Worm (Caenorhabditis elegans) whole organism, L3 larva: ENCODE data around the gene fbxb-83.

ENCODE experiments used
- R02D3.7 ChIP-seq: fragments of 150-350 bp; optimal IDR thresholded peaks from 2 replicates; lab custom pipeline; 2014; ENCODE audit warnings: missing biosample characterization, missing genetic modification characterization
- ama-1 ChIP-seq: fragments of 150-350 bp; optimal IDR thresholded peaks from 2 replicates; lab custom pipeline; 2018
- ceh-28 ChIP-seq: fragments of 150-350 bp; optimal IDR thresholded peaks from 2 replicates; lab custom pipeline; 2014; ENCODE audit warnings: missing biosample characterization, missing genetic modification reagents, missing genetic modification characterization
- ceh-9 ChIP-seq: sonication (generic microtip); optimal IDR thresholded peaks from 2 replicates; lab custom pipeline; 2018; ENCODE audit warnings: missing biosample characterization, missing genetic modification characterization
- daf-12 ChIP-seq: fragments of 150-350 bp; optimal IDR thresholded peaks from 2 replicates; lab custom pipeline; 2014; ENCODE audit warnings: missing biosample characterization, missing genetic modification reagents, missing genetic modification characterization
- egl-27 ChIP-seq: sonication (generic microtip); optimal IDR thresholded peaks from 4 replicates; lab custom pipeline; 2017; ENCODE audit warnings: missing biosample characterization, missing genetic modification reagents, missing genetic modification characterization
- elt-1 ChIP-seq: fragments of 150-350 bp; optimal IDR thresholded peaks from 2 replicates; lab custom pipeline; 2014; ENCODE audit warnings: missing biosample characterization, missing genetic modification characterization
- elt-2 ChIP-seq: sonication (generic microtip); optimal IDR thresholded peaks from 2 replicates; lab custom pipeline; 2016; ENCODE audit warnings: missing genetic modification reagents, mild to moderate bottlenecking, missing genetic modification characterization, missing compliant biosample characterization
- elt-3 ChIP-seq, 3 experiments: fragments of 150-350 bp in 1 of 3; sonication (generic microtip) in 2 of 3; optimal IDR thresholded peaks; 2 replicates in 2 of 3; 4 replicates in 1 of 3; lab custom pipeline; 2014 to 2017; ENCODE audit warnings: missing biosample characterization in 3 of 3, missing genetic modification characterization in 3 of 3
- fkh-10 ChIP-seq: sonication (generic microtip); optimal IDR thresholded peaks from 2 replicates; lab custom pipeline; 2017; ENCODE audit warnings: missing biosample characterization, missing genetic modification reagents, missing genetic modification characterization
- fkh-2 ChIP-seq: fragments of 150-350 bp; optimal IDR thresholded peaks from 2 replicates; lab custom pipeline; 2014; ENCODE audit warnings: missing biosample characterization, missing genetic modification reagents, missing genetic modification characterization
- fos-1 ChIP-seq: fragments of 150-350 bp; optimal IDR thresholded peaks from 2 replicates; lab custom pipeline; 2014; ENCODE audit warnings: missing biosample characterization, missing genetic modification characterization
- hmg-11 ChIP-seq: sonication (generic microtip); optimal IDR thresholded peaks from 2 replicates; lab custom pipeline; 2016; ENCODE audit warnings: missing genetic modification characterization, missing compliant biosample characterization
- lin-15B ChIP-seq: fragments of 150-350 bp; optimal IDR thresholded peaks from 2 replicates; lab custom pipeline; 2014; ENCODE audit warnings: missing biosample characterization, missing genetic modification characterization
- lin-39 ChIP-seq: fragments of 150-350 bp; optimal IDR thresholded peaks from 2 replicates; lab custom pipeline; 2018; ENCODE audit warnings: missing biosample characterization, missing genetic modification reagents, missing genetic modification characterization
- lsy-12 ChIP-seq: sonication (generic microtip); optimal IDR thresholded peaks from 2 replicates; lab custom pipeline; 2016; ENCODE audit warnings: mild to moderate bottlenecking, missing genetic modification characterization, missing compliant biosample characterization
- mdl-1 ChIP-seq: fragments of 150-350 bp; optimal IDR thresholded peaks from 2 replicates; lab custom pipeline; 2014; ENCODE audit warnings: missing biosample characterization, missing genetic modification characterization
- mml-1 ChIP-seq: fragments of 150-350 bp; sonication (generic microtip); optimal IDR thresholded peaks from 3 replicates; lab custom pipeline; 2014; ENCODE audit warnings: missing biosample characterization, missing genetic modification characterization
- nfya-1 ChIP-seq: sonication (generic microtip); optimal IDR thresholded peaks from 2 replicates; lab custom pipeline; 2017; ENCODE audit warnings: missing genetic modification characterization, mild to moderate bottlenecking, missing compliant biosample characterization, antibody characterized with exemption, moderate library complexity; ENCODE audit not compliant: insufficient read depth
- nhr-11 ChIP-seq: fragments of 150-350 bp; optimal IDR thresholded peaks from 2 replicates; lab custom pipeline; 2014; ENCODE audit warnings: missing biosample characterization, missing genetic modification characterization
- nhr-12 ChIP-seq: fragments of 150-350 bp; optimal IDR thresholded peaks from 2 replicates; lab custom pipeline; 2014; ENCODE audit warnings: missing biosample characterization, missing genetic modification characterization
- nhr-23 ChIP-seq: fragments of 150-350 bp; optimal IDR thresholded peaks from 2 replicates; lab custom pipeline; 2014; ENCODE audit warnings: missing biosample characterization, missing genetic modification reagents, missing genetic modification characterization
- nhr-237 ChIP-seq: fragments of 150-350 bp; optimal IDR thresholded peaks from 2 replicates; lab custom pipeline; 2014; ENCODE audit warnings: missing biosample characterization, missing genetic modification characterization
- nhr-28 ChIP-seq: fragments of 150-350 bp; optimal IDR thresholded peaks from 2 replicates; lab custom pipeline; 2014; ENCODE audit warnings: missing biosample characterization, missing genetic modification characterization
- nhr-67 ChIP-seq: fragments of 150-350 bp; optimal IDR thresholded peaks from 2 replicates; lab custom pipeline; 2014; ENCODE audit warnings: missing biosample characterization, missing genetic modification characterization
- nhr-76 ChIP-seq: fragments of 150-350 bp; sonication (generic microtip); optimal IDR thresholded peaks from 5 replicates; lab custom pipeline; 2014; ENCODE audit warnings: missing biosample characterization, missing genetic modification characterization
- pha-4 ChIP-seq: fragments of 150-350 bp; optimal IDR thresholded peaks from 2 replicates; lab custom pipeline; 2014; ENCODE audit warnings: missing biosample characterization, missing genetic modification reagents, missing genetic modification characterization
- pqm-1 ChIP-seq: fragments of 150-350 bp; optimal IDR thresholded peaks from 2 replicates; lab custom pipeline; 2017; ENCODE audit warnings: missing biosample characterization, missing genetic modification characterization, inconsistent platforms
- sea-2 ChIP-seq: fragments of 150-350 bp; sonication (generic microtip); optimal IDR thresholded peaks from 4 replicates; lab custom pipeline; 2014; ENCODE audit warnings: missing biosample characterization, missing genetic modification reagents, missing genetic modification characterization
- skn-1 ChIP-seq: fragments of 150-350 bp; optimal IDR thresholded peaks from 2 replicates; lab custom pipeline; 2014; ENCODE audit warnings: missing biosample characterization, missing genetic modification characterization
- snpc-4 ChIP-seq: fragments of 150-350 bp; optimal IDR thresholded peaks from 2 replicates; lab custom pipeline; 2014; ENCODE audit warnings: missing biosample characterization, missing genetic modification characterization
- tbx-2 ChIP-seq: sonication (generic microtip); optimal IDR thresholded peaks from 2 replicates; lab custom pipeline; 2016; ENCODE audit warnings: mild to moderate bottlenecking, missing genetic modification characterization, missing compliant biosample characterization
- unc-39 ChIP-seq: sonication (generic microtip); optimal IDR thresholded peaks from 4 replicates; lab custom pipeline; 2017; ENCODE audit warnings: missing biosample characterization, missing genetic modification characterization
- zag-1 ChIP-seq: fragments of 150-350 bp; optimal IDR thresholded peaks from 2 replicates; lab custom pipeline; 2014; ENCODE audit warnings: missing biosample characterization, missing genetic modification characterization
- ztf-11 ChIP-seq: fragments of 150-350 bp; optimal IDR thresholded peaks from 2 replicates; lab custom pipeline; 2014; ENCODE audit warnings: missing biosample characterization, missing genetic modification characterization

fbxb-83 gene

ce11 chrIII:165390-165789, 20.4 kb upstream of the fbxb-83 start, which contains the start of gene F40G9.7:
TSS of gene F40G9.7 (plus strand) at chrIII:165690.
- TF ChIP-seq ceh-9 (tag; lab: Kevin White, UChicago) (no peak), daf-12 (tag; lab: Kevin White, UChicago) (no peak), nhr-11 (tag; lab: Kevin White, UChicago) (no peak), zag-1 (no peak), nhr-12 (no peak)
- TF ChIP-seq, all 47 proteins: peak for 0

DNA sequence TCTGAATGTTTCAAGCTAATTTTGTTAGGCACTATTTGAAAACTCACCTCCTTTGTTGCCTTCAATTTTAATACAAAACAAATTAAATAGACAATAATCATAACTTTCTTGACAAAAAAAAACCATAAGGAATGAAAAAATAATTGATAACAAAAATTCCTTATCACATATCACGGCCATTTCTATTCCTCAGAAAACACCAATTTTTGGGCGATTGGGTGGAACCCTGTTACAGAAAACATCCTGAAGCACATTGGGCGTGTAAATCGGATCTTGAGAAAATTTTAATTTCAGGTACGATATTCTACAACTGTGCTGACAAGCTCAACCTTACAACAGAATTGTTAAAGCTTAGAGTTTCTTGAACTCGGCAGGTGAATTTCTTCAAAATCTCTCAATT, 19.8 kb upstream of the fbxb-83 start, which contains the start of gene F40G9.8:
Gene F40G9.8, minus strand, starts transcription at position 101 of the 400 bp plus-strand sequence.
- no peak for TF ChIP-seq nhr-67 (tag; lab: Kevin White, UChicago)
- TF ChIP-seq elt-3 (tag; optimal IDR thresholded peaks at IDR 0.05; lab: Kevin White, UChicago) = no peak
- TF ChIP-seq lin-39 (tag; lab: Kevin White, UChicago) = no peak
- TF ChIP-seq nhr-11 (tag; lab: Kevin White, UChicago) = no peak
- TF ChIP-seq skn-1 (tag; lab: Kevin White, UChicago) = no peak
- TF ChIP-seq unc-39 (tag; lab: Kevin White, UChicago) = no peak
- no peak for TF ChIP-seq nhr-237 (tag; lab: Kevin White, UChicago)
- TF ChIP-seq nhr-23 (tag; lab: Kevin White, UChicago) = no peak
- no peak for TF ChIP-seq pha-4 (tag; lab: Kevin White, UChicago)
- TF ChIP-seq ztf-11 (tag; lab: Kevin White, UChicago) = no peak
- no peak for TF ChIP-seq mml-1 (tag; lab: Kevin White, UChicago)
- no peak for TF ChIP-seq nfya-1 (tag; lab: Kevin White, UChicago)

DNA sequence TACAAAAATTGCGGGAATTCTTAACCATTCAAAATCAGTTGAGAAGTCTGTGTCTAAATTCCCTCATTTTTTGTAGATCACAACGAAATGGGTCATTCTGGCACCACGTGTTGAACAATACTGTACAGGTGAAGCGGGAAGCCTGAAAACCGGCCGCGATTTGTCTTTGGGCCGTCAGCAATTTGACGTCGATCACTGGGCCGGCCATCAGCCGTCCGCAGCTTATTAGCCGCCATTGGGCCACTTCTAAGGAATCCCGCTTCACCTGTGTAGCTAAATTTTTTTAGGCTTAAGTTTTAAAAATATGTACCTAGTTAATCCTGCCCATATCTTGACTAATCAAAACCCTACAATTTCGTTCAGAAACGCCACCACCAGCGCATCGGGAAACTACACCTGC, 14.7 kb upstream of the fbxb-83 start:
- no peak for TF ChIP-seq nhr-28 (tag; lab: Kevin White, UChicago)
- no peak for TF ChIP-seq daf-12 (tag; lab: Kevin White, UChicago)
- no peak for TF ChIP-seq elt-3 (tag; optimal IDR thresholded peaks at IDR 0.05; lab: Kevin White, UChicago)
- TF ChIP-seq mdl-1 (tag; lab: Kevin White, UChicago) = no peak
- TF ChIP-seq ama-1 (lab: Kevin White, UChicago) = no peak
- TF ChIP-seq R02D3.7 (tag; lab: Kevin White, UChicago) = no peak
- no peak for TF ChIP-seq ceh-28
- no peak for TF ChIP-seq ceh-9 (tag; lab: Kevin White, UChicago)
- TF ChIP-seq snpc-4 (tag; lab: Kevin White, UChicago) = no peak
- TF ChIP-seq mml-1 (tag; lab: Kevin White, UChicago) = no peak
- no peak for TF ChIP-seq tbx-2 (tag; lab: Kevin White, UChicago)
- TF ChIP-seq lin-39 (tag; lab: Kevin White, UChicago) = no peak
- TF ChIP-seq unc-39 (tag; lab: Kevin White, UChicago) = no peak
- TF ChIP-seq lin-15B (tag; lab: Kevin White, UChicago) = no peak
- TF ChIP-seq zag-1 = no peak
- no peak for TF ChIP-seq skn-1 (tag; lab: Kevin White, UChicago)
- no peak for TF ChIP-seq lsy-12 (tag; lab: Kevin White, UChicago)
- no peak for TF ChIP-seq sea-2 (GFP tag; lab: Kevin White, UChicago)
- TF ChIP-seq elt-2 = no peak

- TF ChIP-seq mml-1 (tag; lab: Kevin White, UChicago) = no peak
- TF ChIP-seq nhr-11 (tag; lab: Kevin White, UChicago) = no peak
- TF ChIP-seq elt-1 = no peak
Observed at ce11 chrIII:159149-159548, 14.1 kb upstream of the fbxb-83 start.

ce11 chrIII:157980-158379, 13.0 kb upstream of the fbxb-83 start:
- TF ChIP-seq skn-1 (tag; lab: Kevin White, UChicago) (no peak), nhr-76 (tag; lab: Kevin White, UChicago) (no peak), nfya-1 (tag; lab: Kevin White, UChicago) (no peak), fos-1 (no peak), lsy-12 (tag; lab: Kevin White, UChicago) (no peak), mdl-1 (tag; lab: Kevin White, UChicago) (no peak), egl-27 (tag; lab: Kevin White, UChicago) (no peak), elt-3 (tag; optimal IDR thresholded peaks at IDR 0.05; lab: Kevin White, UChicago) (no peak), zag-1 (no peak), R02D3.7 (tag; lab: Kevin White, UChicago) (no peak), nhr-23 (tag; lab: Kevin White, UChicago) (no peak), unc-39 (tag; lab: Kevin White, UChicago) (no peak), fkh-2 (tag; lab: Kevin White, UChicago) (no peak), pqm-1 (tag; lab: Kevin White, UChicago) (no peak), mml-1 (tag; lab: Kevin White, UChicago) (no peak), fkh-10 (GFP tag; lab: Kevin White, UChicago) (no peak), hmg-11 (no peak), lin-15B (tag; lab: Kevin White, UChicago) (no peak)
